2 fruit fly cellular contexts compared by ENCODE assay signal in the genomic region with DNA sequence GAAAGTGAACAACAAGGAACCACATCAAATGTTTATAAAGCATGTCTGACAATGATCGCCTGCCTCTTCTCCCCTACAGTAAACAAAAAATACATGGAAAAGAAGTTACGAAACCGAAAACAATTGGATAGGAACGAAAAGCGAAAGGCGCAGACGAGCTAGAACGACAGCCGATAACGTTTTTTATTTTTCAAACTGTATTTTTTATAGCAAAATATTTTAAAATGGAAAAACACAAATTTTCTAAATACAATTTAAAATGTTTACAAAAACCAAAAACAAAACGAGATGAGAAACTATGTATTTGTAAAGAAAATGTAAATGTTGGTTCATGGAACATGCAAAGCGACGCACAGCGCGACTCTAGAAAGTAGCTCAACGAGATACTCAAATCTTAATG.
TF ChIP-seq lines count a peak whose summit lies in the region.

No protein-coding gene starts in this region.

- TF ChIP-seq CTCF in whole organism, embryonic (GFP tag; optimal IDR thresholded peaks at IDR 0.05; lab: Kevin White, UChicago) = no peak

TF ChIP-seq in whole organism, adult, 20 proteins besides CTCF, POLR2A, EP300 and RAD21:
- no peak for TF ChIP-seq CG7045 (GFP tag; optimal IDR thresholded peaks at IDR 0.05; lab: Kevin White, UChicago)
- peak; percentile 87 for TF ChIP-seq kay (GFP tag; lab: Kevin White, UChicago; ENCODE audit: borderline replicate concordance)
TF ChIP-seq in whole organism, adult: peak in this region for 1.

TF ChIP-seq in whole organism, embryonic, 481 proteins besides CTCF, POLR2A, EP300 and RAD21:
- TF ChIP-seq Ets97D (GFP tag; optimal IDR thresholded peaks at IDR 0.05; lab: Kevin White, UChicago) (no peak), sens (GFP tag; lab: Kevin White, UChicago) (peak; percentile 59)

Comparison
In these comparisons a context has a peak if more than half of its experiments do, and no peak if none do; other contexts are left out.
1. Of the 1 proteins assayed by ChIP-seq in both whole organism, embryonic and whole organism, adult: peak only in whole organism, embryonic: none; only in whole organism, adult: kay; in both: none; in neither: 0.